Fruit fly (Drosophila melanogaster) S2 (cell line): ENCODE measurements around the gene AstCC.

Experiments used
- CG8478 ChIP-seq: fragments of >200 bp; optimal IDR thresholded peaks from 2 replicates; lab custom pipeline; 2018
- CTCF ChIP-seq, 2 experiments: fragments of >200 bp; optimal IDR thresholded peaks; 2 replicates each; lab custom pipeline; 2018

- TF ChIP-seq CG8478 (lab: Kevin White, UChicago) (no peak), CTCF (optimal IDR thresholded peaks at IDR 0.05; lab: Kevin White, UChicago) (no peak)
These were observed 3.0 kb downstream of the AstCC start for dm6 chr2L:11082025-11082424.
